Worm (Caenorhabditis elegans): ENCODE measurements around the gene ftt-2.
A peak's percentile ranks its signal among the peaks of the same experiment; 100 is the strongest.

ftt-2 gene

ce11 chrX:11563663-11564062 is 41.6 kb downstream of the ftt-2 start, which contains the start of gene trpp-9 (continued):
- TF ChIP-seq nhr-85 (tag) (peak; percentile 87), unc-98 (GFP tag; IDR thresholded peaks at IDR 0.05) (no peak), nhr-12 (tag; optimal IDR thresholded peaks at IDR 0.05) (no peak), rnt-1 (tag; optimal IDR thresholded peaks at IDR 0.05) (peak; percentile 57), unc-30 (tag; optimal IDR thresholded peaks at IDR 0.05) (no peak), jun-1 (tag; optimal IDR thresholded peaks at IDR 0.05) (no peak), C16A3.4 (tag; optimal IDR thresholded peaks at IDR 0.05) (peak; percentile 55), vab-15 (tag; optimal IDR thresholded peaks at IDR 0.05) (no peak), blmp-1 (tag; optimal IDR thresholded peaks at IDR 0.05) (peak; percentile 98), pag-3 (tag; optimal IDR thresholded peaks at IDR 0.05; ENCODE audit: borderline replicate concordance, insufficient read depth) (no peak), nhr-237 (tag; optimal IDR thresholded peaks at IDR 0.05) (no peak), ets-5 (GFP tag; IDR thresholded peaks at IDR 0.05) (no peak), zip-4 (GFP tag; optimal IDR thresholded peaks at IDR 0.05) (no peak), dsc-1 (tag; optimal IDR thresholded peaks at IDR 0.05) (peak; percentile 48), skn-1 (tag; optimal IDR thresholded peaks at IDR 0.05) (peak; percentile 19), unc-130 (tag; optimal IDR thresholded peaks at IDR 0.05) (peak; percentile 52), swsn-7 (tag; optimal IDR thresholded peaks at IDR 0.05) (peak; percentile 49), nhr-90 (tag; optimal IDR thresholded peaks at IDR 0.05; ENCODE audit: poor library complexity) (peak; percentile 33), fkh-8 (tag; optimal IDR thresholded peaks at IDR 0.05) (no peak), elt-2 (tag; optimal IDR thresholded peaks at IDR 0.05) (no peak), aly-2 (tag; optimal IDR thresholded peaks at IDR 0.05) (no peak), ztf-4 (tag; optimal IDR thresholded peaks at IDR 0.05) (peak; percentile 69), egl-27 (tag; optimal IDR thresholded peaks at IDR 0.05) (no peak), hlh-17 (GFP tag; optimal IDR thresholded peaks at IDR 0.05; ENCODE audit: borderline replicate concordance) (no peak), ama-1 (optimal IDR thresholded peaks at IDR 0.05) (no peak), mab-9 (GFP tag; IDR thresholded peaks at IDR 0.05) (no peak), nhr-84 (tag; optimal IDR thresholded peaks at IDR 0.05) (no peak), irx-1 (tag; optimal IDR thresholded peaks at IDR 0.05) (peak; percentile 32), tlp-1 (tag; optimal IDR thresholded peaks at IDR 0.05) (no peak), sptf-1 (tag; optimal IDR thresholded peaks at IDR 0.05) (no peak), efl-1 (optimal IDR thresholded peaks at IDR 0.05) (peak; percentile 21 to 22), efl-1 (GFP tag; optimal IDR thresholded peaks at IDR 0.05 in 1 of 2) (peak; percentile 17 to 33), ztf-11 (tag; optimal IDR thresholded peaks at IDR 0.05) (no peak), mep-1 (tag; optimal IDR thresholded peaks at IDR 0.05) (peak; percentile 67), xbp-1 (tag; optimal IDR thresholded peaks at IDR 0.05) (peak; percentile 21), dpl-1 (GFP tag; optimal IDR thresholded peaks at IDR 0.05) (peak in 2 of 3 experiments; percentile 25 to 26), egl-13 (tag; optimal IDR thresholded peaks at IDR 0.05) (no peak), aha-1 (tag; optimal IDR thresholded peaks at IDR 0.05) (no peak)

ce11 chrX:11560615-11561014 is 44.6 kb downstream of the ftt-2 start, which contains the start of gene lev-8:
Gene lev-8 (plus strand): TSS chrX:11560915.
- TF ChIP-seq mdl-1 (tag; optimal IDR thresholded peaks at IDR 0.05) (no peak), aha-1 (tag; optimal IDR thresholded peaks at IDR 0.05) (no peak), pag-3 (tag; optimal IDR thresholded peaks at IDR 0.05; ENCODE audit: borderline replicate concordance, insufficient read depth) (no peak), C04F5.9 (tag; optimal IDR thresholded peaks at IDR 0.05) (no peak), tlp-1 (tag; optimal IDR thresholded peaks at IDR 0.05) (no peak), aly-2 (tag; optimal IDR thresholded peaks at IDR 0.05) (no peak), lin-35 (GFP tag; optimal IDR thresholded peaks at IDR 0.05) (no peak), efl-3 (GFP tag; optimal IDR thresholded peaks at IDR 0.05) (no peak), ama-1 (optimal IDR thresholded peaks at IDR 0.05) (no peak)
